Fruit fly (Drosophila melanogaster): ENCODE data around the gene Rrp46.

DNA sequence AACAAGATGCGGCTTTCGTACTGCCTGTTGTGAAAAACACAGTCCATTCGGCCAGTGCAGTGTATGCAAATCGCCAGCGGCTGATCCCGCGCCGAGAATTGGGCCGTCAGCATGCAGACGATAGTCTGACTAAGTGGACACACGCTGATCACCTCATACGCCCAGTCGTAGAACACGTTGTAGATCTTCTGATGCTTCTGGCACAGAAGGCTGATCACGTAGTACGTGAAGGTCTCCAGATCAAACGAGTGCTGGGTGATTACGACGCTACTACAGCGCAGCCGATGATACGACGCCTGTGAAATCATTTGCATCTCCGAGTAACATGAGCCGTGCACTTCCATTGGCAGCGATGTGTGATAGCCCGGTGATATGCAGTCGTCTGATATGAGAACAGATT, 9.2 kb upstream of the Rrp46 start:
- TF ChIP-seq Mnt (GFP tag; optimal IDR thresholded peaks at IDR 0.05): no peak
- TF ChIP-seq Clk (GFP tag; optimal IDR thresholded peaks at IDR 0.05): no peak

Data from whole organism, adult.